Fruit fly (Drosophila melanogaster) Kc167 (cell line): ENCODE data around the gene CG6527.

Experiments
- Myc ChIP-seq: fragments of >200 bp; optimal IDR thresholded peaks from 2 replicates; lab custom pipeline; 2017; ENCODE audit warnings: missing external identifiers
- Sin3A ChIP-seq: fragments of >200 bp; optimal IDR thresholded peaks from 2 replicates; lab custom pipeline; 2018; ENCODE audit warnings: missing external identifiers
- h ChIP-seq: fragments of >200 bp; optimal IDR thresholded peaks from 3 replicates; lab custom pipeline; 2018; ENCODE audit warnings: missing external identifiers
- psq ChIP-seq: fragments of >200 bp; optimal IDR thresholded peaks from 2 replicates; lab custom pipeline; 2017; ENCODE audit warnings: missing external identifiers

dm6 chr3L:10531059-10531458 lies 27.8 kb downstream of the CG6527 start:
- TF ChIP-seq Myc (lab: Kevin White, UChicago) (no peak), Sin3A (no peak), h (lab: Kevin White, UChicago) (no peak), psq (lab: Kevin White, UChicago) (no peak)
